Fruit fly (Drosophila melanogaster): ENCODE measurements around the gene CG1738.

The CG1738 gene

DNA sequence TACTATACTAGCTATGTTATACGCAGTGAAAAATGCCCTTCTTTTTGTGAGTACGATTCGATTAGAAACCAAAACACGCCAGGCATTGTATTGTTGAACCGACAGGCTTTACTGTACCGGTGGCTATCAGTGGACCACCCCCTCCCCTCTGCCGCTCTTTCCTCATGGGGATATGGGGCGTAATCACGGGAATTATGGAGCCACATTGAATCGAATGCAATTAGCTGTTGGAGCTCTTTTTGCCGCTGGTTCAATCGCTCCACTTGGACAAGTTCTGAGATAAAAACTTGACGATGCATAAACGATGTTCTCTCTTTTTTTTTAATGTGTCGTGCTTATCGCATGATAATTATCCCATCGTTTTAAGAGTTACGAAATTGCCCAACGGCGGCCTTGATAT, 6.7 kb upstream of the CG1738 start:
- TF ChIP-seq CG7101 (tag; optimal IDR thresholded peaks at IDR 0.05) = peak; percentile 8
- TF ChIP-seq Crg-1 (GFP tag; optimal IDR thresholded peaks at IDR 0.05) = no peak

DNA sequence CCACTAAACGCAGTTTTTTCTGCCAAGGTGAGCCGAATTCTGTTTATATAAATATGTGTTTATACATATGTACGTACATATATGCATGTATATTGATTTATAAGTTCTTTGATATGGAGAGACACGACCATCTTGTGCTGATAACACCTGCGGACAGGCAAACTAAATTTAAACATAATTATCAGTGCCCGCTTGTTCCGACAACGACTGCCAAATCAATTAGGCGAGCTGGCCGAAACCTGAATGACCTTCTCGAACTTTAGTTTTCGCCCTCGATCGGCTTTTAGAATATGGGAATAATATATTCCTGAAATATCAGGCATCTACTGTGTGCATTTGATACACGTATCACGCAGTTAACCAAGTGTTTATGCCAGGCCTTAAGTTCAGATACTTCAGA, 6.1 kb upstream of the CG1738 start:
- TF ChIP-seq CG1620 (GFP tag; optimal IDR thresholded peaks at IDR 0.05) (no peak), pad (GFP tag; optimal IDR thresholded peaks at IDR 0.05) (no peak), CG14711 (tag; optimal IDR thresholded peaks at IDR 0.05) (no peak), cic (GFP tag; optimal IDR thresholded peaks at IDR 0.05) (no peak), CG11617 (GFP tag; optimal IDR thresholded peaks at IDR 0.05) (no peak), bab1 (GFP tag; optimal IDR thresholded peaks at IDR 0.05) (no peak), ovo (GFP tag; optimal IDR thresholded peaks at IDR 0.05) (no peak), CG12768 (GFP tag; optimal IDR thresholded peaks at IDR 0.05) (no peak), cnc (optimal IDR thresholded peaks at IDR 0.05) (no peak), CG7101 (tag; optimal IDR thresholded peaks at IDR 0.05) (no peak), toe (GFP tag; optimal IDR thresholded peaks at IDR 0.05) (no peak), Clk (GFP tag; optimal IDR thresholded peaks at IDR 0.05) (no peak)

DNA sequence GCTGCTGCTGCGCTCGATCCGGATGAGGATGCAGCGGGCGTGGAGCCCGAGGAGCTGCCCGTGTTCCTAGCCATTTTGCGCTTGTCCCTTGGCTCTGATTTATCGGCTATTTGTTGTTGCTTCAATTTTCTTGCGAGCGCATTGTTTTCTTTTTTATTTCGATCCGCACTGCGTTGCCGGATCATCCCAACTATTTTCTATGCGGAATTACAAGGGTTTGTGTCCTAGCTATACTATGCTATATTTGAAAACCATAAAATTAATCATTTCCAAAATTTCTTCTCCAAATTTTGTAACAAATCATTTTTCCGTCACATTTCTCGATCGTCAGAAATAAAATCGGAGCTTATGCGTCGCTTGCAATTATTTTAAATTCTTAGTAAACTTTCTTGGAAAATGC, 1.0 kb upstream of the CG1738 start, which contains the start of the genes GCS1 and CG11756:
GCS1 (minus strand) TSS at position 193 of the 400 bp plus-strand sequence.
CG11756 (plus strand) TSS at position 312 of the 400 bp plus-strand sequence.
- TF ChIP-seq Mnt (GFP tag; optimal IDR thresholded peaks at IDR 0.05) = peak; percentile 19
- no peak for TF ChIP-seq CG12768 (GFP tag; optimal IDR thresholded peaks at IDR 0.05)
- TF ChIP-seq CG33017 (tag; optimal IDR thresholded peaks at IDR 0.05) = no peak
- TF ChIP-seq CG7101 (tag; optimal IDR thresholded peaks at IDR 0.05) = no peak
- TF ChIP-seq kay (GFP tag; ENCODE audit: borderline replicate concordance) = no peak
- no peak for TF ChIP-seq ovo (GFP tag; optimal IDR thresholded peaks at IDR 0.05)
- TF ChIP-seq cnc (optimal IDR thresholded peaks at IDR 0.05) = no peak
- TF ChIP-seq pad (GFP tag; optimal IDR thresholded peaks at IDR 0.05) = no peak
- no peak for TF ChIP-seq Clk (GFP tag; optimal IDR thresholded peaks at IDR 0.05)
- no peak for TF ChIP-seq Hr96 (GFP tag; optimal IDR thresholded peaks at IDR 0.05)
- TF ChIP-seq CG11617 (GFP tag; optimal IDR thresholded peaks at IDR 0.05) = peak; percentile 12
- no peak for TF ChIP-seq tj (GFP tag; optimal IDR thresholded peaks at IDR 0.05)
- TF ChIP-seq toe (GFP tag; optimal IDR thresholded peaks at IDR 0.05) = no peak
- no peak for TF ChIP-seq Crg-1 (GFP tag; optimal IDR thresholded peaks at IDR 0.05)
- TF ChIP-seq CG14711 (tag; optimal IDR thresholded peaks at IDR 0.05) = no peak
- TF ChIP-seq CG5204 (GFP tag; optimal IDR thresholded peaks at IDR 0.05) = no peak
- no peak for TF ChIP-seq CG7045 (GFP tag; optimal IDR thresholded peaks at IDR 0.05)
- no peak for TF ChIP-seq cic (GFP tag; optimal IDR thresholded peaks at IDR 0.05)
- TF ChIP-seq CG1620 (GFP tag; optimal IDR thresholded peaks at IDR 0.05) = peak; percentile 8
- peak; percentile 12 for TF ChIP-seq bab1 (GFP tag; optimal IDR thresholded peaks at IDR 0.05)

DNA sequence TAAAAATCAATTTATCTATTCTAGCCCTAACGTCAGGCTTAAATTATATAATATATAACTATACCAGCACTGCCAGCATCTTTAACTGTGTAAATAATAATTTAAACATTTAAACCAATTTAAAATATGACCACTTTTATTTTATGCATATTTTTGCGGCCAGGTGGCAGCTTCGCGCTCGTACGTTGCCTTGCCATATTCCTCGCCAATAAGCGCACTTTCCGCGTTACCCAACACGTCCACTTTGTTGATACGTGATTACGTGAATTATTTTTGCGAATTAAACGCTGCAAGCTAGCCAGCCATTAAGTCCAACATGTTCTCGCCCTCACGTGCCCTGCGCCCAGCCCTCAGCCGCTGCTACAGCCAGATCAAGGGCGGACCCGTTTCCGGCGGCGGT, 931 bp downstream of the CG1738 start, which contains the start of gene NdufV3:
NdufV3 (plus strand) TSS at position 219 of the 400 bp plus-strand sequence.
- peak; percentile 37 for TF ChIP-seq toe (GFP tag; optimal IDR thresholded peaks at IDR 0.05)
- TF ChIP-seq CG33017 (tag; optimal IDR thresholded peaks at IDR 0.05) = no peak
- TF ChIP-seq CG1620 (GFP tag; optimal IDR thresholded peaks at IDR 0.05) = peak; percentile 61
- peak; percentile 43 for TF ChIP-seq bab1 (GFP tag; optimal IDR thresholded peaks at IDR 0.05)
- TF ChIP-seq Hr96 (GFP tag; optimal IDR thresholded peaks at IDR 0.05) = no peak
- no peak for TF ChIP-seq CG7045 (GFP tag; optimal IDR thresholded peaks at IDR 0.05)
- peak; percentile 59 for TF ChIP-seq Crg-1 (GFP tag; optimal IDR thresholded peaks at IDR 0.05)
- peak; percentile 66 for TF ChIP-seq CG14711 (tag; optimal IDR thresholded peaks at IDR 0.05)
- no peak for TF ChIP-seq CG12768 (GFP tag; optimal IDR thresholded peaks at IDR 0.05)
- TF ChIP-seq kay (GFP tag; ENCODE audit: borderline replicate concordance) = no peak
- no peak for TF ChIP-seq tj (GFP tag; optimal IDR thresholded peaks at IDR 0.05)
- TF ChIP-seq CG11617 (GFP tag; optimal IDR thresholded peaks at IDR 0.05) = no peak
- TF ChIP-seq CG7101 (tag; optimal IDR thresholded peaks at IDR 0.05) = peak; percentile 69
- TF ChIP-seq pad (GFP tag; optimal IDR thresholded peaks at IDR 0.05) = no peak
- no peak for TF ChIP-seq Clk (GFP tag; optimal IDR thresholded peaks at IDR 0.05)
- no peak for TF ChIP-seq ovo (GFP tag; optimal IDR thresholded peaks at IDR 0.05)
- peak; percentile 2 for TF ChIP-seq CG5204 (GFP tag; optimal IDR thresholded peaks at IDR 0.05)
- peak; percentile 75 for TF ChIP-seq Mnt (GFP tag; optimal IDR thresholded peaks at IDR 0.05)
- no peak for TF ChIP-seq cnc (optimal IDR thresholded peaks at IDR 0.05)

DNA sequence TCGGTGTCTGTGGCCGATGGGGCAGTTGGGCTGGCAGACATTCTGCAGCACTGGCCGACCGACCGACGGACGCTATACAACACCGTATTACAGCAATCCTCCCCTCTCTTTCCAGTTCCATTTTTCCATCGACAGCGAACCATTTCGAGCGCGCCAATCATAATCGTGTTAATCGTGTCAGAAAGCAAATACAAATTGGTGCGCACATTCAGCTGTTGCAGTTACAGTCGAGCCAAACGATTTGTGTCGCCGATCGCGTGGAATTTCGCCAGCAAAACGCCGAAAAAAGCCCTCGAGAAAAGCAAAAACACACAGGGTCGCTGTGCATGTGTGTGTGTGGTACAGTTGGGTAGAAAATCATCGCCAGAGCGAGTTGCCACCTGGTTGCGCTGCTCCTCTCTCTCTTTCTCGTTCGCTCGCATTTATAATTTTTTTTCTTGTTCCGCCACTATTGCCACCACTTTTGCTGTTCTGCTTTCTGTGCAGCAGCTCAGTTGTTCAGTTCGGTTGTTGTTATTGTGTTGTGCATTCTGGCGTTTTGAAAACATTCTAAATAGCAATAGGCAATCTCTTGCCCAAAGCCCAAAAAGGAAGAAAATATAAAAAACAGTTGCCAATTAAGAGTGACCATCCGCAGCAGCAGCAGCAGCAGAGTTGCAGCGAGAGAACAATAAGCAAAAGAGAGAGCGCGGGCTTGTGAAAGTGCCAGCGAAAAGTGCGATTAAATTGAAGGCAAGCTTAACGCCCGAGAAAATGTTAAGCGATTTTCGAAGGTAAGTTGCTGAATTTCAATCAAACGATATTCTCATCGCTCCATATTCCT, 1.9 kb downstream of the CG1738 start, which contains the start of gene CG1737:
CG1737 (plus strand) TSS at position 104 of the 823 bp plus-strand sequence.
- TF ChIP-seq CG33017 (tag; optimal IDR thresholded peaks at IDR 0.05) = no peak
- peak; percentile 80 for TF ChIP-seq ovo (GFP tag; optimal IDR thresholded peaks at IDR 0.05)
- peak; percentile 47 for TF ChIP-seq CG12768 (GFP tag; optimal IDR thresholded peaks at IDR 0.05)
- peak; percentile 11 for TF ChIP-seq CG11617 (GFP tag; optimal IDR thresholded peaks at IDR 0.05)
- peak; percentile 79 for TF ChIP-seq Mnt (GFP tag; optimal IDR thresholded peaks at IDR 0.05)
- peak; percentile 94 for TF ChIP-seq pad (GFP tag; optimal IDR thresholded peaks at IDR 0.05)
- peak; percentile 62 for TF ChIP-seq Hr96 (GFP tag; optimal IDR thresholded peaks at IDR 0.05)
- TF ChIP-seq cic (GFP tag; optimal IDR thresholded peaks at IDR 0.05) = peak; percentile 17
- no peak for TF ChIP-seq CG7045 (GFP tag; optimal IDR thresholded peaks at IDR 0.05)
- TF ChIP-seq cnc (optimal IDR thresholded peaks at IDR 0.05) = no peak
- TF ChIP-seq Clk (GFP tag; optimal IDR thresholded peaks at IDR 0.05) = no peak
- TF ChIP-seq CG5204 (GFP tag; optimal IDR thresholded peaks at IDR 0.05) = no peak
- peak; percentile 60 for TF ChIP-seq Crg-1 (GFP tag; optimal IDR thresholded peaks at IDR 0.05)
- TF ChIP-seq kay (GFP tag; ENCODE audit: borderline replicate concordance) = no peak
- TF ChIP-seq CG14711 (tag; optimal IDR thresholded peaks at IDR 0.05) = peak; percentile 99
- TF ChIP-seq CG1620 (GFP tag; optimal IDR thresholded peaks at IDR 0.05) = peak; percentile 83
- peak; percentile 44 for TF ChIP-seq CG7101 (tag; optimal IDR thresholded peaks at IDR 0.05)
- TF ChIP-seq tj (GFP tag; optimal IDR thresholded peaks at IDR 0.05) = no peak
- no peak for TF ChIP-seq toe (GFP tag; optimal IDR thresholded peaks at IDR 0.05)
- peak; percentile 28 for TF ChIP-seq bab1 (GFP tag; optimal IDR thresholded peaks at IDR 0.05)
